Fruit fly (Drosophila melanogaster): Measurements from ENCODE around the gene CG17219.

dm6 chr2L:3058772-3059623, 29.9 kb downstream of the CG17219 start:
- no peak for TF ChIP-seq CG31365 (tag; optimal IDR thresholded peaks at IDR 0.05)
- TF ChIP-seq seq (GFP tag; IDR thresholded peaks at IDR 0.05) = no peak

All from whole organism, embryonic.